Fruit fly (Drosophila melanogaster) whole organism, embryonic: Measurements from ENCODE around the gene RtcB.
A peak's percentile ranks its signal among the peaks of the same experiment; 100 is the strongest.

ENCODE experiments used
- BEAF-32 ChIP-seq: fragments of 200-800 bp; sonication (Bioruptor generic); optimal IDR thresholded peaks from 3 replicates; lab custom pipeline; 2017; ENCODE audit warnings: missing biosample characterization, missing genetic modification characterization, mild to moderate bottlenecking, moderate library complexity, missing genetic modification reagents
- Bgb ChIP-seq: fragments of 200-800 bp; sonication (Bioruptor generic); IDR thresholded peaks from 2 replicates; pipeline ENCODE4 v1.3.6; 2022; ENCODE audit warnings: missing biosample characterization, missing genetic modification characterization; ENCODE audit not compliant: partially characterized antibody
- CG12942 ChIP-seq: fragments of 200-800 bp; sonication (Bioruptor generic); optimal IDR thresholded peaks from 3 replicates; lab custom pipeline; 2016; ENCODE audit warnings: missing biosample characterization, missing genetic modification characterization
- CG14050 ChIP-seq: fragments of 200-800 bp; sonication (Bioruptor generic); IDR thresholded peaks from 3 replicates; pipeline ENCODE4 v1.3.6; 2022; ENCODE audit warnings: missing biosample characterization, missing genetic modification characterization
- CG15479 ChIP-seq: fragments of 200-800 bp; sonication (Bioruptor generic); optimal IDR thresholded peaks from 3 replicates; lab custom pipeline; 2019; ENCODE audit warnings: missing biosample characterization, mild to moderate bottlenecking, missing genetic modification characterization, moderate library complexity
- CG17186 ChIP-seq: fragments of 200-800 bp; sonication (Bioruptor generic); optimal IDR thresholded peaks from 3 replicates; lab custom pipeline; 2017; ENCODE audit warnings: missing biosample characterization, missing genetic modification reagents, missing genetic modification characterization
- CG2129 ChIP-seq: fragments of 200-800 bp; sonication (Bioruptor generic); IDR thresholded peaks from 2 replicates; pipeline ENCODE4 v1.3.6; 2022; ENCODE audit warnings: missing biosample characterization, missing genetic modification characterization; ENCODE audit not compliant: partially characterized antibody
- CG2199 ChIP-seq: fragments of 200-800 bp; sonication (Bioruptor generic); IDR thresholded peaks from 3 replicates; pipeline ENCODE4 v1.3.6; 2022; ENCODE audit warnings: missing biosample characterization, missing genetic modification characterization
- CG30020 ChIP-seq: fragments of 200-800 bp; optimal IDR thresholded peaks from 2 replicates; lab custom pipeline; 2019; ENCODE audit warnings: missing biosample characterization, mild to moderate bottlenecking, missing genetic modification characterization, moderate library complexity
- CG34224 ChIP-seq: fragments of 200-800 bp; sonication (Bioruptor generic); IDR thresholded peaks from 3 replicates; pipeline ENCODE4 v1.3.6; 2022; ENCODE audit warnings: missing biosample characterization, missing genetic modification characterization; ENCODE audit not compliant: partially characterized antibody
- CG34422 ChIP-seq: fragments of 200-800 bp; sonication (Bioruptor generic); IDR thresholded peaks from 3 replicates; pipeline ENCODE4 v1.3.6; 2022; ENCODE audit warnings: missing biosample characterization, missing genetic modification characterization
- CG42726 ChIP-seq: fragments of 200-800 bp; sonication (Bioruptor generic); IDR thresholded peaks from 2 replicates; pipeline ENCODE4 v1.3.6; 2022; ENCODE audit warnings: missing biosample characterization, missing genetic modification characterization; ENCODE audit not compliant: partially characterized antibody
- CG6272 ChIP-seq: fragments of 200-800 bp; sonication (Bioruptor generic); IDR thresholded peaks from 2 replicates; pipeline ENCODE4 v1.3.6; 2022; ENCODE audit warnings: missing biosample characterization, missing genetic modification characterization
- CG7839 ChIP-seq: fragments of 200-800 bp; sonication (Bioruptor generic); optimal IDR thresholded peaks from 3 replicates; lab custom pipeline; 2018; ENCODE audit warnings: missing biosample characterization, mild to moderate bottlenecking, missing genetic modification characterization, moderate library complexity
- D19B ChIP-seq: fragments of 200-800 bp; sonication (Bioruptor generic); optimal IDR thresholded peaks from 2 replicates; lab custom pipeline; 2017; ENCODE audit warnings: missing biosample characterization, mild to moderate bottlenecking, missing genetic modification characterization
- Dbx ChIP-seq: fragments of 200-800 bp; sonication (Bioruptor generic); IDR thresholded peaks from 3 replicates; pipeline ENCODE4 v1.3.6; 2022; ENCODE audit warnings: missing biosample characterization, missing genetic modification characterization
- Dp ChIP-seq: fragments of 200-800 bp; sonication (Bioruptor generic); optimal IDR thresholded peaks from 2 replicates; lab custom pipeline; 2018; ENCODE audit warnings: missing biosample characterization, mild to moderate bottlenecking, missing genetic modification characterization, moderate library complexity
- H2.0 ChIP-seq: fragments of 200-800 bp; sonication (Bioruptor generic); IDR thresholded peaks from 2 replicates; pipeline ENCODE4 v1.3.6; 2022; ENCODE audit warnings: missing biosample characterization, missing genetic modification characterization
- HHEX ChIP-seq: fragments of 200-800 bp; sonication (Bioruptor generic); optimal IDR thresholded peaks from 3 replicates; lab custom pipeline; 2017; ENCODE audit warnings: missing biosample characterization, mild to moderate bottlenecking, missing genetic modification characterization, missing genetic modification reagents
- Max ChIP-seq: fragments of 200-800 bp; sonication (Bioruptor generic); optimal IDR thresholded peaks from 2 replicates; lab custom pipeline; 2016; ENCODE audit warnings: missing biosample characterization, mild to moderate bottlenecking, missing genetic modification characterization
- Med ChIP-seq: fragments of 200-800 bp; sonication (Bioruptor generic); peaks from one replicate; lab custom pipeline; 2016; ENCODE audit warnings: missing biosample characterization, missing genetic modification characterization, mild to moderate bottlenecking, inconsistent platforms, moderate library complexity
- NFAT ChIP-seq: fragments of 200-800 bp; sonication (Bioruptor generic); IDR thresholded peaks from 2 replicates; pipeline ENCODE4 v1.3.6; 2022; ENCODE audit warnings: missing biosample characterization, missing genetic modification characterization
- Usf ChIP-seq: fragments of 200-800 bp; sonication (Bioruptor generic); optimal IDR thresholded peaks from 2 replicates; lab custom pipeline; 2017; ENCODE audit warnings: missing genotype, missing biosample characterization, missing genetic modification characterization
- Xbp1 ChIP-seq: fragments of 200-800 bp; sonication (Bioruptor generic); optimal IDR thresholded peaks from 3 replicates; lab custom pipeline; 2016; ENCODE audit warnings: missing biosample characterization, mild to moderate bottlenecking, missing genetic modification characterization
- amos ChIP-seq: fragments of 200-800 bp; sonication (Bioruptor generic); IDR thresholded peaks from 2 replicates; pipeline ENCODE4 v1.3.6; 2022; ENCODE audit warnings: missing biosample characterization, missing genetic modification characterization; ENCODE audit not compliant: partially characterized antibody
- aop ChIP-seq: fragments of 200-800 bp; sonication (Bioruptor generic); IDR thresholded peaks from 2 replicates; pipeline ENCODE4 v1.3.6; 2022; ENCODE audit warnings: missing biosample characterization, missing genetic modification characterization
- bbx ChIP-seq: fragments of 200-800 bp; sonication (Bioruptor generic); IDR thresholded peaks from 2 replicates; pipeline ENCODE4 v1.3.6; 2022; ENCODE audit warnings: missing biosample characterization, missing genetic modification characterization; ENCODE audit not compliant: partially characterized antibody
- crp ChIP-seq, 2 experiments: fragments of 200-800 bp; sonication (Bioruptor generic); optimal IDR thresholded peaks; 2 replicates in 1 of 2; 3 replicates in 1 of 2; lab custom pipeline; 2017; ENCODE audit warnings: missing biosample characterization in 2 of 2, missing genetic modification characterization in 2 of 2, mild to moderate bottlenecking in 1 of 2, moderate library complexity in 1 of 2
- da ChIP-seq: fragments of 200-800 bp; sonication (Bioruptor generic); optimal IDR thresholded peaks from 2 replicates; lab custom pipeline; 2016; ENCODE audit warnings: missing biosample characterization, missing genetic modification characterization
- dan ChIP-seq: fragments of 200-800 bp; sonication (Bioruptor generic); IDR thresholded peaks from 2 replicates; pipeline ENCODE4 v1.3.6; 2022; ENCODE audit warnings: missing biosample characterization, missing genetic modification characterization
- emc ChIP-seq: fragments of 200-800 bp; sonication (Bioruptor generic); optimal IDR thresholded peaks from 2 replicates; lab custom pipeline; 2016; ENCODE audit warnings: missing biosample characterization, missing genetic modification characterization
- fd102C ChIP-seq: fragments of 200-800 bp; sonication (Bioruptor generic); optimal IDR thresholded peaks from 2 replicates; lab custom pipeline; 2018; ENCODE audit warnings: missing biosample characterization, mild to moderate bottlenecking, missing genetic modification characterization, moderate library complexity
- hbn ChIP-seq: fragments of 200-800 bp; sonication (Bioruptor generic); IDR thresholded peaks from 2 replicates; pipeline ENCODE4 v1.3.6; 2022; ENCODE audit warnings: missing biosample characterization, missing genetic modification characterization; ENCODE audit not compliant: partially characterized antibody
- knrl ChIP-seq: fragments of 200-800 bp; sonication (Bioruptor generic); IDR thresholded peaks from 3 replicates; pipeline ENCODE4 v1.3.6; 2022; ENCODE audit warnings: missing biosample characterization, missing genetic modification characterization; ENCODE audit not compliant: partially characterized antibody
- phol ChIP-seq: fragments of 200-800 bp; sonication (Bioruptor generic); optimal IDR thresholded peaks from 3 replicates; lab custom pipeline; 2018; ENCODE audit warnings: missing biosample characterization, mild to moderate bottlenecking, missing genetic modification characterization, moderate library complexity
- prd ChIP-seq, 3 experiments: fragments of >200 bp in 2 of 3; fragments of 200-800 bp in 1 of 3; sonication (Bioruptor generic) in 1 of 3; optimal IDR thresholded peaks in 2 of 3; IDR thresholded peaks in 1 of 3; 2 replicates in 2 of 3; 3 replicates in 1 of 3; pipeline versions ENCODE4 v1.3.6 to Lab custom; 2017 to 2022; ENCODE audit warnings: missing biosample characterization in 1 of 3, missing genetic modification characterization in 1 of 3
- rib ChIP-seq: fragments of 200-800 bp; sonication (Bioruptor generic); IDR thresholded peaks from 2 replicates; pipeline ENCODE4 v1.3.6; 2022; ENCODE audit warnings: missing biosample characterization, missing genetic modification characterization
- row ChIP-seq: fragments of 200-800 bp; sonication (Bioruptor generic); IDR thresholded peaks from 3 replicates; pipeline ENCODE4 v1.3.6; 2022; ENCODE audit warnings: missing biosample characterization, missing genetic modification characterization
- run ChIP-seq: fragments of 200-800 bp; sonication (Bioruptor generic); optimal IDR thresholded peaks from 3 replicates; lab custom pipeline; 2018; ENCODE audit warnings: missing biosample characterization, mild to moderate bottlenecking, missing genetic modification characterization
- seq ChIP-seq: fragments of 200-800 bp; sonication (Bioruptor generic); IDR thresholded peaks from 2 replicates; pipeline ENCODE4 v1.3.6; 2022; ENCODE audit warnings: missing biosample characterization, missing genetic modification characterization
- sob ChIP-seq: fragments of 200-800 bp; sonication (Bioruptor generic); IDR thresholded peaks from 2 replicates; pipeline ENCODE4 v1.3.6; 2022; ENCODE audit warnings: missing biosample characterization, missing genetic modification characterization
- stwl ChIP-seq: fragments of 200-800 bp; sonication (Bioruptor generic); optimal IDR thresholded peaks from 3 replicates; lab custom pipeline; 2018; ENCODE audit warnings: missing biosample characterization, mild to moderate bottlenecking, missing genetic modification characterization, moderate library complexity
- trem ChIP-seq: fragments of 200-800 bp; optimal IDR thresholded peaks from 3 replicates; lab custom pipeline; 2019; ENCODE audit warnings: missing biosample characterization, mild to moderate bottlenecking, missing genetic modification characterization, moderate library complexity
- tup ChIP-seq: fragments of 200-800 bp; sonication (Bioruptor generic); optimal IDR thresholded peaks from 2 replicates; lab custom pipeline; 2016; ENCODE audit warnings: missing biosample characterization, mild to moderate bottlenecking, missing genetic modification characterization, moderate library complexity
- twi ChIP-seq: fragments of 200-800 bp; optimal IDR thresholded peaks from 2 replicates; lab custom pipeline; 2019; ENCODE audit warnings: missing biosample characterization, mild to moderate bottlenecking, missing genetic modification characterization, moderate library complexity
- unc-4 ChIP-seq: fragments of 200-800 bp; sonication (Bioruptor generic); IDR thresholded peaks from 2 replicates; pipeline ENCODE4 v1.3.6; 2022; ENCODE audit warnings: missing biosample characterization, missing genetic modification characterization; ENCODE audit not compliant: partially characterized antibody
- zen2 ChIP-seq: fragments of 200-800 bp; sonication (Bioruptor generic); IDR thresholded peaks from 3 replicates; pipeline ENCODE4 v1.3.6; 2022; ENCODE audit warnings: missing biosample characterization, missing genetic modification characterization; ENCODE audit not compliant: partially characterized antibody
- zf30C ChIP-seq: fragments of 200-800 bp; sonication (Bioruptor generic); optimal IDR thresholded peaks from 3 replicates; lab custom pipeline; 2018; ENCODE audit warnings: missing biosample characterization, mild to moderate bottlenecking, missing genetic modification characterization
- zfh2 ChIP-seq: fragments of 200-800 bp; sonication (Bioruptor generic); optimal IDR thresholded peaks from 2 replicates; lab custom pipeline; 2016; ENCODE audit warnings: missing biosample characterization, missing genetic modification characterization

The RtcB gene

DNA sequence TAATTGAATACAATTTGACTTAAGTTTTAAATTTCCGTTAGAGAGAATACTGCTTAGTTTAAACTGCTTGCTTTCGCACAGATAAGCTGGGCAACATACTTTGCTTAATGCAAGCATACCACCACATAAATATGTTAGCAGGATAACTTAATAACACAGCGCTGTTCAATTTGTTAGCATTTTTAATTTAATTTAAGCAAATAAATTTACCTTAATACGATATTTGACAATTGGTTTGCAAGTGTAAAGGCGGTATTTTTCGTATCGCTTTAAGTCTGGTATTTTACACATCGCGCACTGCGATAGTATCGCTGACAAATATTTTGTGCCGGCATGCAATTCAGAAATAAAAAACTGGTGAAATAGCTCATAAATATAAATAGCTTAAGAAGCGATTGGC is at the start of gene RtcB (continued):
- peak; percentile 94 for TF ChIP-seq hbn (GFP tag; lab: Robert Waterston, UW)
- TF ChIP-seq knrl (GFP tag; lab: Robert Waterston, UW): peak; percentile 98
- TF ChIP-seq phol (tag; lab: Kevin White, UChicago): peak; percentile 54
- peak; percentile 96 for TF ChIP-seq Bgb
- peak; percentile 97 for TF ChIP-seq BEAF-32 (GFP tag; lab: Kevin White, UChicago)
- TF ChIP-seq emc (GFP tag; lab: Kevin White, UChicago): no peak
- no peak for TF ChIP-seq CG14050 (GFP tag; lab: Robert Waterston, UW)
- peak; percentile 92 for TF ChIP-seq zen2 (GFP tag; lab: Robert Waterston, UW)
- TF ChIP-seq sob (GFP tag; lab: Robert Waterston, UW): no peak
- peak; percentile 18 for TF ChIP-seq CG30020
- TF ChIP-seq fd102C (GFP tag; lab: Kevin White, UChicago): no peak
- TF ChIP-seq row: peak; percentile 62
- TF ChIP-seq amos (GFP tag; lab: Robert Waterston, UW): peak; percentile 95
- peak; percentile 17; the same call in 1 of the 3 replicates for TF ChIP-seq CG34422
- no peak for TF ChIP-seq tup (GFP tag; lab: Kevin White, UChicago)
- TF ChIP-seq prd (optimal IDR thresholded peaks at IDR 0.05; lab: Kevin White, UChicago): no peak
- 0 out of 3 replicates have a peak, but pooled peaks have one; percentile 13 for TF ChIP-seq prd (GFP tag; IDR thresholded peaks at IDR 0.05; lab: Robert Waterston, UW)
- peak; percentile 60 for TF ChIP-seq trem (tag; lab: Kevin White, UChicago)
- no peak for TF ChIP-seq CG15479 (GFP tag; lab: Kevin White, UChicago)
- no peak for TF ChIP-seq Xbp1
- no peak for TF ChIP-seq run
- TF ChIP-seq CG12942: no peak
- no peak for TF ChIP-seq twi (tag; lab: Kevin White, UChicago)
- peak; percentile 96 for TF ChIP-seq CG2129 (GFP tag; lab: Robert Waterston, UW)
- no peak for TF ChIP-seq zfh2 (GFP tag; lab: Kevin White, UChicago)
- no peak for TF ChIP-seq D19B
- no peak for TF ChIP-seq CG6272 (GFP tag; lab: Robert Waterston, UW)
- TF ChIP-seq CG34224 (GFP tag; lab: Robert Waterston, UW): peak; percentile 89
- TF ChIP-seq bbx: peak; percentile 95
- peak; percentile 19 for TF ChIP-seq CG7839 (tag; lab: Kevin White, UChicago)
- TF ChIP-seq Dbx (GFP tag; lab: Robert Waterston, UW): 0 out of 3 replicates have a peak, but pooled peaks have one; percentile 33
- no peak for TF ChIP-seq H2.0
- TF ChIP-seq zf30C (GFP tag; lab: Kevin White, UChicago): no peak
- TF ChIP-seq Max (GFP tag; lab: Kevin White, UChicago): peak; percentile 15
- no peak for TF ChIP-seq CG2199 (GFP tag; lab: Robert Waterston, UW)
- TF ChIP-seq da: no peak
- TF ChIP-seq Dp: peak; percentile 67
- TF ChIP-seq Usf: no peak
- TF ChIP-seq dan (GFP tag; lab: Robert Waterston, UW): no peak
- peak; percentile 49 for TF ChIP-seq stwl (tag; lab: Kevin White, UChicago)
- no peak for TF ChIP-seq seq (GFP tag; lab: Robert Waterston, UW)
- peak; percentile 97 for TF ChIP-seq CG42726
- TF ChIP-seq CG17186: peak; percentile 75
- TF ChIP-seq aop: no peak
- TF ChIP-seq crp (GFP tag; optimal IDR thresholded peaks at IDR 0.05; lab: Kevin White, UChicago): peak in 1 of 2 experiments; percentile 66
- no peak for TF ChIP-seq NFAT (GFP tag; lab: Robert Waterston, UW)
- TF ChIP-seq unc-4 (GFP tag; lab: Robert Waterston, UW): peak; percentile 95
- no peak for TF ChIP-seq HHEX
- TF ChIP-seq rib (GFP tag; lab: Robert Waterston, UW): no peak
- TF ChIP-seq Med: peak; percentile 72
